Worm (Caenorhabditis elegans): ENCODE results near the gene C31C9.9.
"Not testable (repeated sequence)": the region's sequence is repeated elsewhere in the genome, so short reads cannot be mapped to it uniquely, and the experiment has no call there.

C31C9.9 gene

ce11 chrII:13654723-13655122 is at the start of gene C31C9.9:
TSS of gene C31C9.9 (plus strand) at chrII:13655023.
- not testable (repeated sequence) for TF ChIP-seq unc-62 (GFP tag; optimal IDR thresholded peaks at IDR 0.05)

ce11 chrII:13609655-13610054 is 45.2 kb upstream of the C31C9.9 start, which contains the start of gene gst-20:
TSS of gene gst-20 (minus strand) at chrII:13609824.
- no peak for TF ChIP-seq unc-62 (GFP tag; optimal IDR thresholded peaks at IDR 0.05)

- no peak for TF ChIP-seq unc-62 (GFP tag; optimal IDR thresholded peaks at IDR 0.05)
Measured at ce11 chrII:13611186-13611585, 43.6 kb upstream of the C31C9.9 start, which contains the start of gene gst-24. TSS of gene gst-24 (minus strand) at chrII:13611366.

- no peak for TF ChIP-seq unc-62 (GFP tag; optimal IDR thresholded peaks at IDR 0.05)
Measured at ce11 chrII:13613096-13613495, 41.7 kb upstream of the C31C9.9 start, which contains the start of gene gst-15. TSS of gene gst-15 (minus strand) at chrII:13613196.

- no peak for TF ChIP-seq unc-62 (GFP tag; optimal IDR thresholded peaks at IDR 0.05)
Measured at ce11 chrII:13614516-13614915, 40.3 kb upstream of the C31C9.9 start.

- no peak for TF ChIP-seq unc-62 (GFP tag; optimal IDR thresholded peaks at IDR 0.05)
Measured at ce11 chrII:13616000-13616399, 38.8 kb upstream of the C31C9.9 start, which contains the start of gene gst-14. TSS of gene gst-14 (minus strand) at chrII:13616100.

ce11 chrII:13617808-13618207 is 37.0 kb upstream of the C31C9.9 start, which contains the start of gene gst-12:
TSS of gene gst-12 (minus strand) at chrII:13618061.
- no peak for TF ChIP-seq unc-62 (GFP tag; optimal IDR thresholded peaks at IDR 0.05)

- TF ChIP-seq unc-62 (GFP tag; optimal IDR thresholded peaks at IDR 0.05), result no peak
Measured at ce11 chrII:13624330-13624729, 30.5 kb upstream of the C31C9.9 start, which contains the start of gene gst-16. TSS of gene gst-16 (minus strand) at chrII:13624440.

- TF ChIP-seq unc-62 (GFP tag; optimal IDR thresholded peaks at IDR 0.05), result no peak
Measured at ce11 chrII:13627001-13627400, 27.8 kb upstream of the C31C9.9 start, which contains the start of gene gst-19. TSS of gene gst-19 (minus strand) at chrII:13627145.

- no peak for TF ChIP-seq unc-62 (GFP tag; optimal IDR thresholded peaks at IDR 0.05)
Measured at ce11 chrII:13630690-13631089, 24.1 kb upstream of the C31C9.9 start, which contains the start of the genes gst-17 and gst-18. TSS of gene gst-17 (minus strand) at chrII:13630790. TSS of gene gst-18 (minus strand) at chrII:13630887.

ce11 chrII:13632238-13632637 is 22.6 kb upstream of the C31C9.9 start, which contains the start of gene tag-10:
TSS of gene tag-10 (plus strand) at chrII:13632584.
- TF ChIP-seq unc-62 (GFP tag; optimal IDR thresholded peaks at IDR 0.05), result no peak

ce11 chrII:13636596-13636995 is 18.2 kb upstream of the C31C9.9 start:
- no peak for TF ChIP-seq unc-62 (GFP tag; optimal IDR thresholded peaks at IDR 0.05)

- no peak for TF ChIP-seq unc-62 (GFP tag; optimal IDR thresholded peaks at IDR 0.05)
Measured at ce11 chrII:13637464-13637863, 17.4 kb upstream of the C31C9.9 start.

- TF ChIP-seq unc-62 (GFP tag; optimal IDR thresholded peaks at IDR 0.05), result no peak
Measured at ce11 chrII:13637941-13638489, 16.8 kb upstream of the C31C9.9 start, which contains the start of gene phdh-1. TSS of gene phdh-1 (minus strand) at chrII:13638480.

- TF ChIP-seq unc-62 (GFP tag; optimal IDR thresholded peaks at IDR 0.05), result no peak
Measured at ce11 chrII:13638576-13638975, 16.2 kb upstream of the C31C9.9 start.

- TF ChIP-seq unc-62 (GFP tag; optimal IDR thresholded peaks at IDR 0.05), result no peak
Measured at ce11 chrII:13640210-13640609, 14.6 kb upstream of the C31C9.9 start.

ce11 chrII:13641311-13641710 is 13.5 kb upstream of the C31C9.9 start, which contains the start of gene fbxa-167:
TSS of gene fbxa-167 (plus strand) at chrII:13641489.
- TF ChIP-seq unc-62 (GFP tag; optimal IDR thresholded peaks at IDR 0.05), result no peak
